Worm (Caenorhabditis elegans) whole organism, L4 larva: ENCODE results near the gene saeg-1.
A peak's percentile ranks its signal among the peaks of the same experiment; 100 is the strongest.

ENCODE experiments used
- D1046.2 ChIP-seq: fragments of 200-800 bp; sonication (Bioruptor generic); IDR thresholded peaks from 2 replicates; pipeline ENCODE4 v1.3.6; 2022; ENCODE audit warnings: missing genetic modification characterization, missing compliant biosample characterization
- F10B5.3 ChIP-seq: sonication (generic microtip); optimal IDR thresholded peaks from 2 replicates; lab custom pipeline; 2016; ENCODE audit warnings: mild to moderate bottlenecking, missing genetic modification characterization, missing compliant biosample characterization
- Y105C5A.15 ChIP-seq: fragments of 200-800 bp; sonication (Bioruptor generic); IDR thresholded peaks from 2 replicates; pipeline ENCODE4 v1.3.6; 2022; ENCODE audit warnings: missing genetic modification characterization, missing compliant biosample characterization
- ZK337.2 ChIP-seq: fragments of 200-800 bp; sonication (Bioruptor generic); IDR thresholded peaks from 2 replicates; pipeline ENCODE4 v1.3.6; 2022; ENCODE audit warnings: missing genetic modification reagents, missing genetic modification characterization, missing compliant biosample characterization
- aha-1 ChIP-seq: fragments of 150-350 bp; peaks from one replicate; lab custom pipeline; 2014; ENCODE audit warnings: missing biosample characterization, missing genetic modification characterization
- arid-1 ChIP-seq: fragments of 200-800 bp; sonication (Bioruptor generic); conservative IDR thresholded peaks from 2 replicates; pipeline ENCODE4 v1.3.6; 2022; ENCODE audit warnings: missing genetic modification reagents, missing genetic modification characterization, missing compliant biosample characterization
- ceh-82 ChIP-seq: sonication (generic microtip); optimal IDR thresholded peaks from 2 replicates; lab custom pipeline; 2017; ENCODE audit warnings: missing biosample characterization, missing genetic modification characterization
- ces-1 ChIP-seq: fragments of 150-350 bp; sonication (generic microtip); optimal IDR thresholded peaks from 4 replicates; lab custom pipeline; 2014; ENCODE audit warnings: missing biosample characterization, missing genetic modification reagents, missing genetic modification characterization
- ctbp-1 ChIP-seq: fragments of 200-800 bp; sonication (Bioruptor generic); IDR thresholded peaks from 2 replicates; pipeline ENCODE4 v1.3.6; 2022; ENCODE audit warnings: missing genetic modification reagents, missing genetic modification characterization, missing compliant biosample characterization
- daf-12 ChIP-seq: fragments of 150-350 bp; optimal IDR thresholded peaks from 2 replicates; lab custom pipeline; 2014; ENCODE audit warnings: missing biosample characterization, missing genetic modification reagents, missing genetic modification characterization
- daf-16 ChIP-seq, 3 experiments: sonication (generic microtip); optimal IDR thresholded peaks; 2 replicates each; lab custom pipeline; 2016 to 2017; ENCODE audit warnings: missing genetic modification characterization in 3 of 3, missing genetic modification reagents in 3 of 3, mild to moderate bottlenecking in 2 of 3, missing compliant biosample characterization in 2 of 3, missing biosample characterization in 1 of 3, moderate library complexity in 1 of 3
- daf-8 ChIP-seq: fragments of 200-800 bp; sonication (Bioruptor generic); IDR thresholded peaks from 2 replicates; pipeline ENCODE4 v1.3.6; 2022; ENCODE audit warnings: missing genetic modification characterization, missing compliant biosample characterization
- dmd-6 ChIP-seq: fragments of 200-800 bp; sonication (Bioruptor generic); IDR thresholded peaks from 2 replicates; pipeline ENCODE4 v1.3.6; 2022; ENCODE audit warnings: missing genetic modification reagents, missing genetic modification characterization, missing compliant biosample characterization
- duxl-1 ChIP-seq: sonication (generic microtip); optimal IDR thresholded peaks from 2 replicates; lab custom pipeline; 2016; ENCODE audit warnings: mild to moderate bottlenecking, missing genetic modification characterization, moderate library complexity, missing compliant biosample characterization; ENCODE audit not compliant: poor library complexity
- dve-1 ChIP-seq: sonication (generic microtip); optimal IDR thresholded peaks from 2 replicates; lab custom pipeline; 2017; ENCODE audit warnings: antibody characterized with exemption, mild to moderate bottlenecking, missing genetic modification characterization, missing compliant biosample characterization; ENCODE audit not compliant: insufficient read depth
- egl-43 ChIP-seq: fragments of 200-800 bp; sonication (Bioruptor generic); IDR thresholded peaks from 2 replicates; pipeline ENCODE4 v1.3.6; 2022; ENCODE audit warnings: missing genetic modification reagents, missing genetic modification characterization, missing compliant biosample characterization
- fkh-10 ChIP-seq: fragments of 150-350 bp; optimal IDR thresholded peaks from 2 replicates; lab custom pipeline; 2014; ENCODE audit warnings: missing biosample characterization, missing genetic modification reagents, missing genetic modification characterization
- gei-8 ChIP-seq: fragments of 200-800 bp; sonication (Bioruptor generic); optimal IDR thresholded peaks from 2 replicates; lab custom pipeline; 2018; ENCODE audit warnings: mild to moderate bottlenecking, missing genetic modification characterization, missing compliant biosample characterization
- hif-1 ChIP-seq, 2 experiments: sonication (generic microtip); optimal IDR thresholded peaks; 2 replicates each; lab custom pipeline; 2016 to 2017; ENCODE audit warnings: missing compliant biosample characterization in 2 of 2, missing genetic modification characterization in 2 of 2, missing genetic modification reagents in 2 of 2, missing genotype in 2 of 2, mild to moderate bottlenecking in 1 of 2
- hlh-11 ChIP-seq: fragments of 200-800 bp; sonication (Bioruptor generic); optimal IDR thresholded peaks from 2 replicates; lab custom pipeline; 2018; ENCODE audit warnings: mild to moderate bottlenecking, missing genetic modification characterization, missing compliant biosample characterization
- hmg-1.1 ChIP-seq: fragments of 200-800 bp; sonication (Bioruptor generic); IDR thresholded peaks from 2 replicates; pipeline ENCODE4 v1.3.6; 2022; ENCODE audit warnings: missing genetic modification reagents, missing genetic modification characterization, missing compliant biosample characterization
- lim-7 ChIP-seq: fragments of 200-800 bp; sonication (Bioruptor generic); IDR thresholded peaks from 2 replicates; pipeline ENCODE4 v1.3.6; 2022; ENCODE audit warnings: missing genetic modification characterization, missing compliant biosample characterization
- lin-1 ChIP-seq: fragments of 200-800 bp; sonication (Bioruptor generic); IDR thresholded peaks from 2 replicates; pipeline ENCODE4 v1.3.6; 2022; ENCODE audit warnings: missing genetic modification reagents, missing genetic modification characterization, missing compliant biosample characterization
- lin-13 ChIP-seq: fragments of 150-350 bp; optimal IDR thresholded peaks from 2 replicates; lab custom pipeline; 2014; ENCODE audit warnings: missing biosample characterization, missing genetic modification reagents, missing genetic modification characterization
- lin-15B ChIP-seq: fragments of 150-350 bp; sonication (generic microtip); optimal IDR thresholded peaks from 3 replicates; lab custom pipeline; 2014; ENCODE audit warnings: missing biosample characterization, missing genetic modification characterization
- lin-29 ChIP-seq: fragments of 200-800 bp; sonication (Bioruptor generic); IDR thresholded peaks from 2 replicates; pipeline ENCODE4 v1.3.6; 2022; ENCODE audit warnings: missing genetic modification reagents, missing genetic modification characterization, missing compliant biosample characterization
- lin-38 ChIP-seq: fragments of 200-800 bp; sonication (Bioruptor generic); IDR thresholded peaks from 2 replicates; pipeline ENCODE4 v1.3.6; 2022; ENCODE audit warnings: missing genetic modification reagents, missing genetic modification characterization, missing compliant biosample characterization
- lir-3 ChIP-seq: sonication (generic microtip); optimal IDR thresholded peaks from 2 replicates; lab custom pipeline; 2016; ENCODE audit warnings: mild to moderate bottlenecking, missing genetic modification characterization, missing compliant biosample characterization
- mdt-29 ChIP-seq: fragments of 200-800 bp; sonication (Bioruptor generic); IDR thresholded peaks from 2 replicates; pipeline ENCODE4 v1.3.6; 2022; ENCODE audit warnings: missing genetic modification reagents, missing genetic modification characterization, missing compliant biosample characterization
- mep-1 ChIP-seq: fragments of 150-350 bp; sonication (generic microtip); optimal IDR thresholded peaks from 3 replicates; lab custom pipeline; 2014; ENCODE audit warnings: missing biosample characterization, missing genetic modification characterization
- nhr-10 ChIP-seq: fragments of 150-350 bp; optimal IDR thresholded peaks from 2 replicates; lab custom pipeline; 2014; ENCODE audit warnings: missing biosample characterization, missing genetic modification characterization
- nhr-102 ChIP-seq: sonication (generic microtip); optimal IDR thresholded peaks from 2 replicates; lab custom pipeline; 2016; ENCODE audit warnings: mild to moderate bottlenecking, missing genetic modification characterization, moderate library complexity, missing compliant biosample characterization
- nhr-11 ChIP-seq: fragments of 150-350 bp; optimal IDR thresholded peaks from 2 replicates; lab custom pipeline; 2014; ENCODE audit warnings: missing biosample characterization, missing genetic modification characterization
- nhr-111 ChIP-seq: fragments of 200-800 bp; sonication (Bioruptor generic); optimal IDR thresholded peaks from 2 replicates; lab custom pipeline; 2018; ENCODE audit warnings: mild to moderate bottlenecking, missing genetic modification characterization, missing compliant biosample characterization
- nhr-237 ChIP-seq: sonication (generic microtip); optimal IDR thresholded peaks from 2 replicates; lab custom pipeline; 2017; ENCODE audit warnings: missing biosample characterization, missing genetic modification characterization
- nhr-28 ChIP-seq: fragments of 150-350 bp; optimal IDR thresholded peaks from 2 replicates; lab custom pipeline; 2014; ENCODE audit warnings: missing biosample characterization, missing genetic modification characterization
- nhr-6 ChIP-seq: fragments of 150-350 bp; optimal IDR thresholded peaks from 2 replicates; lab custom pipeline; 2014; ENCODE audit warnings: missing biosample characterization, missing genetic modification characterization
- php-3 ChIP-seq: fragments of 200-800 bp; sonication (Bioruptor generic); IDR thresholded peaks from 2 replicates; pipeline ENCODE4 v1.3.6; 2022; ENCODE audit warnings: missing genetic modification reagents, missing genetic modification characterization, missing compliant biosample characterization
- rbr-2 ChIP-seq: sonication (generic microtip); optimal IDR thresholded peaks from 2 replicates; lab custom pipeline; 2016; ENCODE audit warnings: missing genotype, missing genetic modification characterization, missing compliant biosample characterization
- sdz-12 ChIP-seq: fragments of 200-800 bp; sonication (Bioruptor generic); optimal IDR thresholded peaks from 2 replicates; lab custom pipeline; 2018; ENCODE audit warnings: mild to moderate bottlenecking, missing genetic modification characterization, missing compliant biosample characterization
- set-16 ChIP-seq: fragments of 200-800 bp; sonication (Bioruptor generic); IDR thresholded peaks from 2 replicates; pipeline ENCODE4 v1.3.6; 2022; ENCODE audit warnings: missing genetic modification reagents, missing genetic modification characterization, missing compliant biosample characterization
- skn-1 ChIP-seq: fragments of 150-350 bp; optimal IDR thresholded peaks from 2 replicates; lab custom pipeline; 2014; ENCODE audit warnings: missing biosample characterization, missing genetic modification characterization
- snpc-1.2 ChIP-seq: fragments of 200-800 bp; sonication (Bioruptor generic); IDR thresholded peaks from 2 replicates; pipeline ENCODE4 v1.3.6; 2022; ENCODE audit warnings: missing genetic modification reagents, missing genetic modification characterization, missing compliant biosample characterization
- snpc-4 ChIP-seq: fragments of 150-350 bp; optimal IDR thresholded peaks from 2 replicates; lab custom pipeline; 2014; ENCODE audit warnings: missing biosample characterization, missing genetic modification characterization
- spr-3 ChIP-seq: fragments of 200-800 bp; sonication (Bioruptor generic); optimal IDR thresholded peaks from 2 replicates; lab custom pipeline; 2018; ENCODE audit warnings: mild to moderate bottlenecking, missing genetic modification characterization, missing compliant biosample characterization
- tag-97 ChIP-seq: fragments of 200-800 bp; sonication (Bioruptor generic); IDR thresholded peaks from 2 replicates; pipeline ENCODE4 v1.3.6; 2022; ENCODE audit warnings: missing genetic modification characterization, missing compliant biosample characterization
- unc-130 ChIP-seq: sonication (generic microtip); optimal IDR thresholded peaks from 2 replicates; lab custom pipeline; 2016; ENCODE audit warnings: missing genetic modification reagents, missing genetic modification characterization, missing compliant biosample characterization
- vab-7 ChIP-seq: fragments of 200-800 bp; sonication (Bioruptor generic); IDR thresholded peaks from 2 replicates; pipeline ENCODE4 v1.3.6; 2022; ENCODE audit warnings: missing genetic modification reagents, missing genetic modification characterization, missing compliant biosample characterization
- zfp-2 ChIP-seq: sonication (generic microtip); optimal IDR thresholded peaks from 2 replicates; lab custom pipeline; 2016; ENCODE audit warnings: mild to moderate bottlenecking, missing genetic modification characterization, missing compliant biosample characterization
- zfp-3 ChIP-seq: fragments of 200-800 bp; sonication (Bioruptor generic); conservative IDR thresholded peaks from 2 replicates; pipeline ENCODE4 v1.3.6; 2022; ENCODE audit warnings: missing genetic modification reagents, missing genetic modification characterization, missing compliant biosample characterization
- zip-11 ChIP-seq: fragments of 200-800 bp; sonication (Bioruptor generic); IDR thresholded peaks from 2 replicates; pipeline ENCODE4 v1.3.6; 2022; ENCODE audit warnings: missing genetic modification characterization, missing compliant biosample characterization
- zip-2 ChIP-seq: fragments of 150-350 bp; optimal IDR thresholded peaks from 2 replicates; lab custom pipeline; 2014; ENCODE audit warnings: missing biosample characterization, missing genetic modification characterization
- ztf-11 ChIP-seq: fragments of 150-350 bp; optimal IDR thresholded peaks from 2 replicates; lab custom pipeline; 2014; ENCODE audit warnings: missing biosample characterization, missing genetic modification characterization

Gene saeg-1

DNA sequence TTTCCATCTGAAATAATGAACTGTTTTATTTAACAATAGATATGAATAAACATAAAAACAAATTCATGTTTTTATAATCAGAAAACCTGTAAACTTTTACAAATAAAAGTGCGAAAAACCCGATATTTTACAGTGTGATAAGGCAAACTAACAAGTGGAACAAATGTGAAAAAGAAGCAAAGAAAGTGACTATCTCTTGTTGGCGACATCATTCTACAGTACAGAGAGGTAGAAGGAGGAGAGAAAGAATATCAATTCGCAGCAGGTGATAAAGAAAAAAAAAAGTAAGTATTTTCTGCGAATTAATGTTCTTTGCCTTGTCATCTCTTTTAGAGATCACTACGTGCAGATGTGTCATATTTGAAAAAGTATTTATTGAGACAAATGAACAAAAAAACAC is 5.7 kb downstream of the saeg-1 start (continued):
- TF ChIP-seq dve-1 (peak; percentile 55), duxl-1 (no peak), snpc-1.2 (GFP tag; lab: Robert Waterston, UW) (no peak), ces-1 (GFP tag; lab: Kevin White, UChicago) (no peak), ZK337.2 (GFP tag; lab: Robert Waterston, UW) (no peak), hlh-11 (tag; lab: Kevin White, UChicago) (peak; percentile 67), aha-1 (peak; percentile 99), nhr-111 (no peak), hif-1 (tag; optimal IDR thresholded peaks at IDR 0.05; lab: Kevin White, UChicago) (peak in 1 of 2 experiments; percentile 33), skn-1 (tag; lab: Kevin White, UChicago) (no peak), nhr-10 (no peak), hmg-1.1 (GFP tag; lab: Robert Waterston, UW) (no peak), ctbp-1 (GFP tag; lab: Robert Waterston, UW) (no peak), tag-97 (GFP tag; lab: Robert Waterston, UW) (no peak), fkh-10 (no peak), D1046.2 (GFP tag; lab: Robert Waterston, UW) (no peak), spr-3 (GFP tag; lab: Kevin White, UChicago) (no peak), zip-2 (no peak), mep-1 (tag; lab: Kevin White, UChicago) (no peak), vab-7 (GFP tag; lab: Robert Waterston, UW) (no peak), nhr-237 (tag; lab: Kevin White, UChicago) (no peak), nhr-6 (tag; lab: Kevin White, UChicago) (no peak), ceh-82 (tag; lab: Kevin White, UChicago) (no peak), php-3 (GFP tag; lab: Robert Waterston, UW) (peak; percentile 60; the same call in 1 of the 2 replicates), lin-29 (GFP tag; lab: Robert Waterston, UW) (no peak), mdt-29 (GFP tag; lab: Robert Waterston, UW) (no peak), zip-11 (GFP tag; lab: Robert Waterston, UW) (no peak), dmd-6 (GFP tag; lab: Robert Waterston, UW) (peak; percentile 74), lir-3 (tag; lab: Kevin White, UChicago) (no peak), lin-15B (tag; lab: Kevin White, UChicago) (no peak), rbr-2 (no peak), sdz-12 (GFP tag; lab: Kevin White, UChicago) (no peak), zfp-2 (no peak), lim-7 (GFP tag; lab: Robert Waterston, UW) (no peak), daf-12 (tag; lab: Kevin White, UChicago) (no peak), arid-1 (GFP tag; lab: Robert Waterston, UW) (no peak), daf-16 (GFP tag; optimal IDR thresholded peaks at IDR 0.05; lab: Kevin White, UChicago) (no peak), daf-16 (tag; optimal IDR thresholded peaks at IDR 0.05; lab: Kevin White, UChicago) (peak; percentile 63), egl-43 (GFP tag; lab: Robert Waterston, UW) (no peak), set-16 (GFP tag; lab: Robert Waterston, UW) (no peak), lin-13 (GFP tag; lab: Kevin White, UChicago) (no peak), zfp-3 (no peak), F10B5.3 (no peak), daf-8 (GFP tag; lab: Robert Waterston, UW) (no peak), gei-8 (GFP tag; lab: Kevin White, UChicago) (no peak), ztf-11 (no peak), lin-38 (no peak), Y105C5A.15 (GFP tag; lab: Robert Waterston, UW) (no peak), nhr-102 (tag; lab: Kevin White, UChicago) (no peak), nhr-11 (tag; lab: Kevin White, UChicago) (no peak), unc-130 (GFP tag; lab: Kevin White, UChicago) (no peak), snpc-4 (no peak), lin-1 (GFP tag; lab: Robert Waterston, UW) (no peak), nhr-28 (tag; lab: Kevin White, UChicago) (peak; percentile 91)
